Worm (Caenorhabditis elegans) whole organism, midembryonic: Measurements from ENCODE around the gene erl-1.

Experiments used
- flt-1 ChIP-seq: fragments of 200-800 bp; sonication (Bioruptor generic); IDR thresholded peaks from 2 replicates; pipeline ENCODE4 v1.3.6; 2022; ENCODE audit warnings: missing genetic modification characterization, missing compliant biosample characterization
- ref-1 ChIP-seq: fragments of 200-800 bp; sonication (Bioruptor generic); conservative IDR thresholded peaks from 2 replicates; pipeline ENCODE4 v1.3.6; 2022; ENCODE audit warnings: missing genetic modification reagents, missing genetic modification characterization, missing compliant biosample characterization
- ztf-29 ChIP-seq: fragments of 200-800 bp; sonication (Bioruptor generic); IDR thresholded peaks from 2 replicates; pipeline ENCODE4 v1.3.6; 2022; ENCODE audit warnings: missing genetic modification reagents, missing genetic modification characterization, missing compliant biosample characterization

DNA sequence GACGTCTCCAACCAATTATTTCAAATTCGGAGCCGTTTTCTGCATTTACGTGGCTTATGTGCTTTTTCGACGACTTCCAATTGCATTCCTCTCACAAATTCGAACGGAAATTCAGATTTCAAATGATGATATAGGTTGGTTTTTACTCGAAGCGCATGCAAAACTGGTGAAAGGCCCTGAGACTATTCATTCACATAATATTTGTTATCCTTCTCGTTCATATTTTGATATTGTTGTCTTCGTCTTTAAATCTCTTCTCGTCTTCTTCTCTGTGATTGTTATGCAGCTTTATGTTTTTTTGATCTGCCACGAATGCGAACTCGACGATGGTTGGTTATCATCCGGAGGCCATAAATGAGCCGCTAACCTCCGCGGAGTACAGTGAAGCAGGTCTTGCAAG lies 4.9 kb upstream of the erl-1 start, which contains the start of gene hpo-12:
- TF ChIP-seq flt-1 (GFP tag; lab: Robert Waterston, UW) (no peak), ref-1 (GFP tag; lab: Robert Waterston, UW) (no peak), ztf-29 (GFP tag; lab: Robert Waterston, UW) (no peak)
